Worm (Caenorhabditis elegans): ENCODE data around the gene ptp-1.

DNA sequence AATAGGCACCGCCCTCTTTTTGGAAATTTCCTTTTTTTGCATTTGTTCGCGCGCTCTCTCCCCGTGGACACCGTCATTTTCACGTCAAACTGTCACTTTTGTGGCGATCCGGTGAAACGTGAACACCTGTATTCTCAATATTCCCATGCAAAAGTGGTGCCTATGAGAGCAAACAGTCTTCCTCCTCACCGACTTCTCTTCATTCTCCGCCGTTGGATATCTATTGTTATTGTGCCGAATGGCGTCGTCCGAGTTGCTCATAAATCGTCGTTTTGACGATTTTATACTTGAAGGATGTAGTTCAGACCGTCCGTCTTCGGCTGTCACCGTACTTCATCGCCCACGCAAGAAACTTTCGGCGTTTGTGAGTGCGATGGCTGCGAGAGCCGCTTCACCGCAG lies 45.3 kb downstream of the ptp-1 start, which contains the start of gene rilp-1:
- TF ChIP-seq tra-4 (tag; optimal IDR thresholded peaks at IDR 0.05) (no peak), ets-7 (tag; optimal IDR thresholded peaks at IDR 0.05) (no peak), ama-1 (optimal IDR thresholded peaks at IDR 0.05) (no peak), ceh-13 (GFP tag; optimal IDR thresholded peaks at IDR 0.05) (no peak), scrt-1 (GFP tag; IDR thresholded peaks at IDR 0.05) (no peak), flt-1 (GFP tag; IDR thresholded peaks at IDR 0.05) (no peak), tbx-37 (GFP tag; conservative IDR thresholded peaks at IDR 0.05) (no peak), aly-1 (tag; optimal IDR thresholded peaks at IDR 0.05) (no peak), hnd-1 (tag; optimal IDR thresholded peaks at IDR 0.05) (no peak), pes-1 (GFP tag; IDR thresholded peaks at IDR 0.05) (no peak), hmg-4 (GFP tag; optimal IDR thresholded peaks at IDR 0.05) (no peak), F13C5.2 (tag; optimal IDR thresholded peaks at IDR 0.05) (no peak), tbx-11 (GFP tag; IDR thresholded peaks at IDR 0.05) (no peak), ceh-36 (tag; optimal IDR thresholded peaks at IDR 0.05) (no peak)

All from whole organism, early embryonic.